Fruit fly (Drosophila melanogaster): Measurements from ENCODE around the gene GstD6.

DNA sequence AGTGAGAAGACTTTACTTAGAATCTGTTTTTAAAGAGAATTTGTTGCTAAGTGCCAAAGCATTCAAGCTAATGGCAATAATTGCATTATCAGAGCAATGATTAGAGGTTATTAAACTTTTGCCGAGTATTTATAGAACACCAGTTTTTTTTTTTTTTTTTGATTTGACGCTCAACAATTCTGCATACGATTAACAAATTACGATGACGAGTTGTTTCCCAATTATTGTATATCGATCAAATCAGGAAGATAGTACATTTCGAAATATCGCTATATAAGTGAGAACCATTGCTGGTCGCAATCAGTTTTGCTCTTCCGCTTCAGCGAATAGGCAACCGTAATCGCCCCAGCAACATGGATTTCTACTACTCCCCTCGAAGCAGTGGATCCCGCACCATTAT is 3.1 kb upstream of the GstD6 start, which contains the start of gene GstD4:
- TF ChIP-seq CTCF (optimal IDR thresholded peaks at IDR 0.05) (no peak), CG8478 (optimal IDR thresholded peaks at IDR 0.05) (no peak)
